Worm (Caenorhabditis elegans): Measurements from ENCODE around the gene eef-1G.

DNA sequence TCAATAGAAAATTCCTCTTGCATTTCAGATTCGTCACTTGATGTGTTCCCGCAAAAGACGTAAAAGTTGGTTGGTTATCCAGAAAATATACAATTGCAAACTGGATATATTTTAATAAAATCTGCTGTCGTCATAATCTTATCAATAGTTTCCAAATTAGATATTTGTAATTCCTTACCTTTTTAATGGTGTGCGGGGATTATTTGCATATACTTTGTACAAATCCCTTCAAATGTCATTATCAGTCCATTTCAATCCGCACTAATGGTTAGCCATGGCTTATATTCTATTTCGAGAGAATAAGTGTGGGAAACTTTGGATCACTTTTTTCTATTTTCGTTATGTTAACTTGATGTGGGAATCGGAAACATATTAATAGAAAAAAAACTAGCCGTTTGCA, 38.6 kb downstream of the eef-1G start:
- TF ChIP-seq tbx-37 (GFP tag; conservative IDR thresholded peaks at IDR 0.05) (no peak), B0310.2 (tag; optimal IDR thresholded peaks at IDR 0.05) (no peak), ama-1 (optimal IDR thresholded peaks at IDR 0.05) (no peak), flt-1 (GFP tag; IDR thresholded peaks at IDR 0.05) (no peak), ceh-13 (GFP tag; optimal IDR thresholded peaks at IDR 0.05) (no peak), F13C5.2 (tag; optimal IDR thresholded peaks at IDR 0.05) (no peak), hnd-1 (tag; optimal IDR thresholded peaks at IDR 0.05) (no peak), scrt-1 (GFP tag; IDR thresholded peaks at IDR 0.05) (no peak), hmbx-1 (tag; optimal IDR thresholded peaks at IDR 0.05) (no peak), tbx-11 (GFP tag; IDR thresholded peaks at IDR 0.05) (no peak), tra-4 (tag; optimal IDR thresholded peaks at IDR 0.05) (no peak)

Data from whole organism, early embryonic.